Fruit fly (Drosophila melanogaster): ENCODE results near the gene CG14321.
A peak's percentile ranks its signal among the peaks of the same experiment; 100 is the strongest.

Gene CG14321

DNA sequence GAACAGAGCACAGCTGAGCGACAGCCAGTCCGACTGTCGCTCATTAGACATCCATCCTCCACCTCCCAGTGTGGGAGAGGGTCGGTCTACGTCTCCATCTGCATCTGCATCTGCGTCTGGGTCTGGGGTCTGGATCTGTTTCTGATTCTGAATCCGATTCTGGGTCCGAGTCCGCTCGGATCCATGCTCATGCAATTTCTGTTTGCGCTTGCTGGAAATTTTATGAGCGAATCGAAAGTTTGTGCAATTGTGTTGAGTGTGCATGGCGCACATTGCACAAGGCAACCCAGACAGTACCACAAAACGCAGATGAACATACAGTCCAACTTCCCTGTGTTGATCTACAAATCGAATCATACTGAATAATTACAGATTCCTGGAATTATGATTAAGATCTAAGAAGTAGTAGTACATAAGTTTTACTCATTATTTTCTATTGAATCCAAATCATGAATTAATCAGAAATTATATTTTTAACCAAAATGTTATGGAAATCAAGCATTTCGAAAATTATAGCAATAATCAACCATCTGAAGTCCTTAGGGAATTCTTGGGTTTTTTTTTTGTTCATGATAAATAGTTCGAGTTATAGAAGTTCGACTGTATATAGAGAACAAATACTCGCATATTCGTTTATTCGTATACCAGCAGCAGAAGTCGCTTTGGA lies 30.2 kb upstream of the CG14321 start (continued):
- TF ChIP-seq Blimp-1 (GFP tag; optimal IDR thresholded peaks at IDR 0.05) (no peak), CG16779 (GFP tag; IDR thresholded peaks at IDR 0.05) (no peak), gfzf (GFP tag; optimal IDR thresholded peaks at IDR 0.05) (no peak), CG4617 (GFP tag; optimal IDR thresholded peaks at IDR 0.05; ENCODE audit: borderline replicate concordance) (no peak), slou (GFP tag; optimal IDR thresholded peaks at IDR 0.05) (no peak), CG13424 (tag; optimal IDR thresholded peaks at IDR 0.05) (peak; percentile 27), CG9797 (GFP tag; optimal IDR thresholded peaks at IDR 0.05) (no peak), CG1792 (GFP tag; optimal IDR thresholded peaks at IDR 0.05) (no peak), CG1529 (GFP tag; optimal IDR thresholded peaks at IDR 0.05) (no peak), Drgx (GFP tag; IDR thresholded peaks at IDR 0.05) (peak; percentile 94), CG8765 (GFP tag; IDR thresholded peaks at IDR 0.05) (no peak), CG13894 (tag; optimal IDR thresholded peaks at IDR 0.05) (no peak), CG4282 (GFP tag; optimal IDR thresholded peaks at IDR 0.05) (no peak), en (GFP tag; optimal IDR thresholded peaks at IDR 0.05) (no peak), CG4820 (GFP tag; optimal IDR thresholded peaks at IDR 0.05) (no peak), hb (GFP tag; IDR thresholded peaks at IDR 0.05; ENCODE audit: partially characterized antibody) (no peak), sim (GFP tag; IDR thresholded peaks at IDR 0.05) (no peak), CG3407 (GFP tag; optimal IDR thresholded peaks at IDR 0.05) (no peak), CG15479 (GFP tag; optimal IDR thresholded peaks at IDR 0.05) (peak; percentile 3), CG2199 (GFP tag; IDR thresholded peaks at IDR 0.05) (no peak), trem (tag; optimal IDR thresholded peaks at IDR 0.05) (peak; percentile 11), CG12104 (GFP tag; optimal IDR thresholded peaks at IDR 0.05) (no peak), Hr51 (GFP tag; optimal IDR thresholded peaks at IDR 0.05) (peak in 1 of 2 experiments; percentile 39), Fer3 (tag; optimal IDR thresholded peaks at IDR 0.05) (no peak), CG17361 (GFP tag; IDR thresholded peaks at IDR 0.05) (0 out of 3 replicates have a peak, but pooled peaks have one; percentile 20), CG30403 (GFP tag; optimal IDR thresholded peaks at IDR 0.05) (peak; percentile 0), CG2129 (GFP tag; IDR thresholded peaks at IDR 0.05; ENCODE audit: partially characterized antibody) (no peak), Hand (GFP tag; optimal IDR thresholded peaks at IDR 0.05) (no peak), E2f2 (GFP tag; IDR thresholded peaks at IDR 0.05) (no peak), CG42726 (GFP tag; IDR thresholded peaks at IDR 0.05; ENCODE audit: partially characterized antibody) (0 out of 2 replicates have a peak, but pooled peaks have one; percentile 19), grau (tag; optimal IDR thresholded peaks at IDR 0.05) (peak; percentile 48), fd96Cb (tag; optimal IDR thresholded peaks at IDR 0.05) (peak; percentile 15), otp (GFP tag; IDR thresholded peaks at IDR 0.05) (no peak), peb (GFP tag; IDR thresholded peaks at IDR 0.05) (no peak), ATbp (GFP tag; optimal IDR thresholded peaks at IDR 0.05) (no peak), gce (GFP tag; IDR thresholded peaks at IDR 0.05) (no peak), Jarid2 (GFP tag; optimal IDR thresholded peaks at IDR 0.05) (no peak), Xrp1 (GFP tag; IDR thresholded peaks at IDR 0.05) (0 out of 2 replicates have a peak, but pooled peaks have one; percentile 13), CG11093 (GFP tag; IDR thresholded peaks at IDR 0.05) (no peak), mam (GFP tag; optimal IDR thresholded peaks at IDR 0.05) (peak; percentile 26), eyg (GFP tag; optimal IDR thresholded peaks at IDR 0.05) (no peak), fru (optimal IDR thresholded peaks at IDR 0.05) (no peak), bsh (GFP tag; optimal IDR thresholded peaks at IDR 0.05) (peak in 1 of 2 experiments; percentile 78), CG6689 (GFP tag; IDR thresholded peaks at IDR 0.05) (peak; percentile 45), CG9932 (GFP tag; IDR thresholded peaks at IDR 0.05) (no peak), Sry-β (GFP tag; optimal IDR thresholded peaks at IDR 0.05) (no peak), CG12744 (GFP tag; optimal IDR thresholded peaks at IDR 0.05) (no peak), z (GFP tag; IDR thresholded peaks at IDR 0.05) (no peak), tna (GFP tag; IDR thresholded peaks at IDR 0.05; ENCODE audit: partially characterized antibody) (no peak), twi (tag; optimal IDR thresholded peaks at IDR 0.05) (no peak)
